Fruit fly (Drosophila melanogaster): ENCODE measurements around the gene Ubi-p63E.

dm6 chr3L:3885933-3886332 is 17.1 kb downstream of the Ubi-p63E start:
- TF ChIP-seq h (optimal IDR thresholded peaks at IDR 0.05): no peak
- no peak for TF ChIP-seq psq (optimal IDR thresholded peaks at IDR 0.05)
- TF ChIP-seq Sin3A (optimal IDR thresholded peaks at IDR 0.05): no peak
- TF ChIP-seq Myc (optimal IDR thresholded peaks at IDR 0.05): no peak
- no peak for TF ChIP-seq ttk (optimal IDR thresholded peaks at IDR 0.05)

Data from Kc167 (cell line).